Worm (Caenorhabditis elegans) whole organism, early embryonic: ENCODE results near the gene str-116.

Source experiments
- B0310.2 ChIP-seq: sonication (generic microtip); optimal IDR thresholded peaks from 2 replicates; lab custom pipeline; 2016; ENCODE audit warnings: mild to moderate bottlenecking, missing genetic modification characterization, missing compliant biosample characterization
- F13C5.2 ChIP-seq: sonication (generic microtip); optimal IDR thresholded peaks from 2 replicates; lab custom pipeline; 2017; ENCODE audit warnings: mild to moderate bottlenecking, missing genetic modification characterization, inconsistent platforms, missing compliant biosample characterization
- aly-1 ChIP-seq: sonication (generic microtip); optimal IDR thresholded peaks from 2 replicates; lab custom pipeline; 2016; ENCODE audit warnings: missing genetic modification characterization, missing compliant biosample characterization
- ama-1 ChIP-seq: fragments of 150-350 bp; optimal IDR thresholded peaks from 2 replicates; lab custom pipeline; 2014
- ceh-13 ChIP-seq: fragments of 200-800 bp; sonication (Bioruptor generic); optimal IDR thresholded peaks from 2 replicates; lab custom pipeline; 2018; ENCODE audit warnings: mild to moderate bottlenecking, missing genetic modification characterization, missing compliant biosample characterization
- ceh-36 ChIP-seq: sonication (generic microtip); optimal IDR thresholded peaks from 2 replicates; lab custom pipeline; 2016; ENCODE audit warnings: missing genetic modification characterization, inconsistent platforms, missing compliant biosample characterization
- ets-7 ChIP-seq: sonication (generic microtip); optimal IDR thresholded peaks from 2 replicates; lab custom pipeline; 2016; ENCODE audit warnings: missing genotype, missing genetic modification characterization, missing compliant biosample characterization
- flt-1 ChIP-seq: fragments of 200-800 bp; sonication (Bioruptor generic); IDR thresholded peaks from 2 replicates; pipeline ENCODE4 v1.3.6; 2022; ENCODE audit warnings: missing genetic modification characterization, missing compliant biosample characterization
- hmbx-1 ChIP-seq: sonication (generic microtip); optimal IDR thresholded peaks from 2 replicates; lab custom pipeline; 2016; ENCODE audit warnings: mild to moderate bottlenecking, missing genetic modification characterization, missing compliant biosample characterization
- hmg-4 ChIP-seq: fragments of 200-800 bp; sonication (Bioruptor generic); optimal IDR thresholded peaks from 2 replicates; lab custom pipeline; 2018; ENCODE audit warnings: mild to moderate bottlenecking, missing genetic modification characterization, missing compliant biosample characterization
- pes-1 ChIP-seq: fragments of 200-800 bp; sonication (Bioruptor generic); IDR thresholded peaks from 2 replicates; pipeline ENCODE4 v1.3.6; 2022; ENCODE audit warnings: missing genetic modification reagents, missing genetic modification characterization, missing compliant biosample characterization
- tbx-11 ChIP-seq: fragments of 200-800 bp; sonication (Bioruptor generic); IDR thresholded peaks from 2 replicates; pipeline ENCODE4 v1.3.6; 2022; ENCODE audit warnings: missing genetic modification characterization, missing compliant biosample characterization
- tbx-37 ChIP-seq: fragments of 200-800 bp; sonication (Bioruptor generic); conservative IDR thresholded peaks from 2 replicates; pipeline ENCODE4 v1.3.6; 2022; ENCODE audit warnings: missing genetic modification reagents, missing genetic modification characterization, missing compliant biosample characterization

DNA sequence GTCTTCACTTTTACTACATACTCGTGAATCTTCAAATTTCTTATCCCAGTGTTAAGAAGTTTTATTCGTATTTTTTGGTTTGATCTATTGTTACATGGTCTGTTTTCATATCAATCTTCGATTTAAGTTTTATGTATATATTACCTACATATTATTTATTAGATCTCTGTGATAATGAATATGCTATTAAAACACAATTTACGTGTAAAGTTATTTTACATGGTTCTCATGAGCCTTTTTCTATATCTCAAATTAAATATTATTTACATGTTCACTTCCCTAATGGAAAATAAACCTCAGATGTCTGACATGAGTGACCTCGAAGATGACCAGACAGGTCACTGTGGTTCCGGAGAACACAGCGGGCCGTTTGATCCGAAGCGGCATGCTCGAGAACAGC lies 22.2 kb upstream of the str-116 start, which contains the start of gene mxl-1:
- TF ChIP-seq ceh-13 (GFP tag; lab: Kevin White, UChicago) = no peak
- TF ChIP-seq tbx-37 (GFP tag; lab: Robert Waterston, UW) = no peak
- TF ChIP-seq hmbx-1 = no peak
- TF ChIP-seq flt-1 (GFP tag; lab: Robert Waterston, UW) = no peak
- no peak for TF ChIP-seq ama-1 (lab: Kevin White, UChicago)
- TF ChIP-seq hmg-4 = no peak
- no peak for TF ChIP-seq ets-7 (tag; lab: Kevin White, UChicago)
- no peak for TF ChIP-seq pes-1 (GFP tag; lab: Robert Waterston, UW)
- TF ChIP-seq B0310.2 = no peak
- TF ChIP-seq aly-1 (tag; lab: Kevin White, UChicago) = no peak
- no peak for TF ChIP-seq tbx-11
- TF ChIP-seq ceh-36 = no peak
- TF ChIP-seq F13C5.2 (tag; lab: Kevin White, UChicago) = no peak
